Fruit fly (Drosophila melanogaster) whole organism, wandering third instar larva: ENCODE data around the gene CG33941.

ENCODE experiments used
- Abd-B ChIP-seq: fragments of >200 bp; optimal IDR thresholded peaks from 2 replicates; lab custom pipeline; 2017; ENCODE audit warnings: missing biosample characterization, missing genetic modification characterization
- CG32264 ChIP-seq: fragments of 200-800 bp; sonication (Bioruptor generic); optimal IDR thresholded peaks from 2 replicates; lab custom pipeline; 2016; ENCODE audit warnings: missing biosample characterization, missing genetic modification characterization
- CG9705 ChIP-seq: fragments of 200-800 bp; sonication (Bioruptor generic); optimal IDR thresholded peaks from 2 replicates; lab custom pipeline; 2018; ENCODE audit warnings: missing biosample characterization, mild to moderate bottlenecking, missing genetic modification characterization
- CrebA ChIP-seq: fragments of 200-800 bp; sonication (Bioruptor generic); optimal IDR thresholded peaks from 2 replicates; lab custom pipeline; 2016; ENCODE audit warnings: missing biosample characterization, mild to moderate bottlenecking, missing genetic modification characterization, borderline replicate concordance
- Dfd ChIP-seq: fragments of >200 bp; optimal IDR thresholded peaks from 2 replicates; lab custom pipeline; 2017; ENCODE audit warnings: missing biosample characterization, missing genetic modification characterization
- Dif ChIP-seq: fragments of 200-275, 200-300 bp; sonication (Bioruptor generic); optimal IDR thresholded peaks from 2 replicates; lab custom pipeline; 2018; ENCODE audit warnings: missing biosample characterization, missing genetic modification characterization; ENCODE audit not compliant: partially characterized antibody
- GATAd ChIP-seq: sonication (Bioruptor generic); optimal IDR thresholded peaks from 2 replicates; lab custom pipeline; 2016; ENCODE audit warnings: missing biosample characterization, missing genetic modification characterization
- HLH106 ChIP-seq: fragments of 200-800 bp; optimal IDR thresholded peaks from 3 replicates; lab custom pipeline; 2019; ENCODE audit warnings: missing biosample characterization, mild to moderate bottlenecking, missing genetic modification characterization, moderate library complexity
- Hnf4 ChIP-seq: fragments of 200-800 bp; sonication (Bioruptor generic); optimal IDR thresholded peaks from 2 replicates; lab custom pipeline; 2016; ENCODE audit warnings: missing biosample characterization, mild to moderate bottlenecking, missing genetic modification characterization
- Hr78 ChIP-seq: fragments of >200 bp; optimal IDR thresholded peaks from 2 replicates; lab custom pipeline; 2017; ENCODE audit warnings: missing biosample characterization, missing genetic modification characterization
- Hr83 ChIP-seq: fragments of 200-300 bp; sonication (Bioruptor generic); optimal IDR thresholded peaks from 2 replicates; lab custom pipeline; 2016; ENCODE audit warnings: missing biosample characterization, mild to moderate bottlenecking, missing genetic modification characterization, moderate library complexity; ENCODE audit not compliant: poor library complexity, severe bottlenecking
- Jra ChIP-seq: sonication (Bioruptor generic); optimal IDR thresholded peaks from 2 replicates; lab custom pipeline; 2016; ENCODE audit warnings: missing biosample characterization, missing genetic modification characterization
- Mio ChIP-seq: sonication (Bioruptor generic); optimal IDR thresholded peaks from 2 replicates; lab custom pipeline; 2016; ENCODE audit warnings: missing biosample characterization, missing genetic modification characterization
- Myc ChIP-seq: fragments of >200 bp; optimal IDR thresholded peaks from 2 replicates; lab custom pipeline; 2017
- N ChIP-seq: fragments of >200 bp; optimal IDR thresholded peaks from 2 replicates; lab custom pipeline; 2018; ENCODE audit warnings: missing biosample characterization, missing external identifiers, missing genetic modification characterization
- OdsH ChIP-seq: fragments of 200-800 bp; sonication (Bioruptor generic); optimal IDR thresholded peaks from 2 replicates; lab custom pipeline; 2016; ENCODE audit warnings: missing biosample characterization, mild to moderate bottlenecking, missing genetic modification characterization
- Rel ChIP-seq, 2 experiments: fragments of 200-800 bp; sonication (Bioruptor generic) in 1 of 2; optimal IDR thresholded peaks; 2 replicates in 1 of 2; 3 replicates in 1 of 2; lab custom pipeline; 2016 to 2019; ENCODE audit warnings: mild to moderate bottlenecking in 2 of 2, missing biosample characterization in 2 of 2, missing genetic modification characterization in 2 of 2, moderate library complexity in 1 of 2
- Sp1 ChIP-seq: fragments of 200-800 bp; sonication (Bioruptor generic); optimal IDR thresholded peaks from 3 replicates; lab custom pipeline; 2019; ENCODE audit warnings: missing biosample characterization, mild to moderate bottlenecking, missing genetic modification characterization, moderate library complexity
- Vsx2 ChIP-seq: fragments of 200-300, 225-300 bp; sonication (Bioruptor generic); optimal IDR thresholded peaks from 2 replicates; lab custom pipeline; 2018; ENCODE audit warnings: missing biosample characterization, missing genetic modification characterization; ENCODE audit not compliant: partially characterized antibody
- br ChIP-seq: fragments of 200-800 bp; sonication (Bioruptor generic); optimal IDR thresholded peaks from 2 replicates; lab custom pipeline; 2016; ENCODE audit warnings: missing biosample characterization, missing genetic modification characterization
- brk ChIP-seq: fragments of 200-800 bp; sonication (Bioruptor generic); optimal IDR thresholded peaks from 2 replicates; lab custom pipeline; 2016; ENCODE audit warnings: missing biosample characterization, mild to moderate bottlenecking, missing genetic modification characterization
- dl ChIP-seq, 2 experiments: fragments of 175-275, 200-275 bp in 1 of 2; fragments of 200-275 bp in 1 of 2; sonication (Bioruptor generic); optimal IDR thresholded peaks; lab custom pipeline; 2018; ENCODE audit warnings: mild to moderate bottlenecking in 2 of 2, missing biosample characterization in 2 of 2, missing genetic modification characterization in 2 of 2, moderate library complexity in 2 of 2; ENCODE audit not compliant: partially characterized antibody in 2 of 2, insufficient read depth in 1 of 2
- dmrt93B ChIP-seq: fragments of 200-800 bp; sonication (Bioruptor generic); optimal IDR thresholded peaks from 2 replicates; lab custom pipeline; 2018; ENCODE audit warnings: missing biosample characterization, mild to moderate bottlenecking, missing genetic modification characterization
- dsf ChIP-seq: sonication (Bioruptor generic); optimal IDR thresholded peaks from 2 replicates; lab custom pipeline; 2016; ENCODE audit warnings: missing biosample characterization, missing genetic modification characterization, borderline replicate concordance
- ey ChIP-seq: fragments of 200-800 bp; sonication (Bioruptor generic); optimal IDR thresholded peaks from 2 replicates; lab custom pipeline; 2016; ENCODE audit warnings: missing biosample characterization, missing genetic modification characterization
- foxo ChIP-seq, 2 experiments: fragments of 200-800 bp; sonication (Bioruptor generic); optimal IDR thresholded peaks; 2 replicates in 1 of 2; 3 replicates in 1 of 2; lab custom pipeline; 2016 to 2017; ENCODE audit warnings: missing biosample characterization in 2 of 2, missing genetic modification characterization in 2 of 2
- fru ChIP-seq: fragments of 200-800 bp; sonication (Bioruptor generic); optimal IDR thresholded peaks from 3 replicates; lab custom pipeline; 2016; ENCODE audit warnings: missing biosample characterization, mild to moderate bottlenecking, missing genetic modification characterization
- h ChIP-seq: fragments of 200-800 bp; sonication (Bioruptor generic); optimal IDR thresholded peaks from 3 replicates; lab custom pipeline; 2016; ENCODE audit warnings: missing biosample characterization, mild to moderate bottlenecking, missing genetic modification characterization
- jim ChIP-seq: fragments of 175-275, 200-325 bp; sonication (Bioruptor generic); optimal IDR thresholded peaks from 2 replicates; lab custom pipeline; 2016; ENCODE audit warnings: missing biosample characterization, mild to moderate bottlenecking, missing genetic modification characterization
- lola ChIP-seq: fragments of >200 bp; optimal IDR thresholded peaks from 2 replicates; lab custom pipeline; 2017; ENCODE audit warnings: missing biosample characterization, missing genetic modification characterization
- pan ChIP-seq: fragments of >200 bp; optimal IDR thresholded peaks from 2 replicates; lab custom pipeline; 2017
- psq ChIP-seq: fragments of 200-800 bp; sonication (Bioruptor generic); optimal IDR thresholded peaks from 3 replicates; lab custom pipeline; 2017; ENCODE audit warnings: missing biosample characterization, mild to moderate bottlenecking, missing genetic modification characterization, moderate library complexity
- rgr ChIP-seq: fragments of 200-800 bp; sonication (Bioruptor generic); optimal IDR thresholded peaks from 3 replicates; lab custom pipeline; 2016; ENCODE audit warnings: missing biosample characterization, mild to moderate bottlenecking, missing genetic modification characterization
- sage ChIP-seq: fragments of 200-800 bp; sonication (Bioruptor generic); optimal IDR thresholded peaks from 2 replicates; lab custom pipeline; 2016; ENCODE audit warnings: missing biosample characterization, mild to moderate bottlenecking, missing genetic modification characterization
- sv ChIP-seq: fragments of 200-800 bp; sonication (Bioruptor generic); optimal IDR thresholded peaks from 3 replicates; lab custom pipeline; 2016; ENCODE audit warnings: missing biosample characterization, missing genetic modification characterization
- tai ChIP-seq: sonication (Bioruptor generic); optimal IDR thresholded peaks from 2 replicates; lab custom pipeline; 2016; ENCODE audit warnings: missing biosample characterization, missing genetic modification characterization
- usp ChIP-seq: fragments of >200 bp; optimal IDR thresholded peaks from 2 replicates; lab custom pipeline; 2017; ENCODE audit warnings: missing biosample characterization, missing genetic modification characterization
- woc ChIP-seq: sonication (Bioruptor generic); optimal IDR thresholded peaks from 2 replicates; lab custom pipeline; 2016; ENCODE audit warnings: missing biosample characterization, mild to moderate bottlenecking, missing genetic modification characterization

CG33941 gene

dm6 chr4:497724-498123 lies 30.4 kb downstream of the CG33941 start:
- TF ChIP-seq sage (GFP tag; lab: Kevin White, UChicago), result peak; percentile 47
- TF ChIP-seq rgr, result peak; percentile 89
- TF ChIP-seq Dfd (GFP tag; lab: Kevin White, UChicago), result no peak
- TF ChIP-seq Hr78 (GFP tag; lab: Kevin White, UChicago), result no peak
- no peak for TF ChIP-seq Rel (GFP tag; optimal IDR thresholded peaks at IDR 0.05; lab: Kevin White, UChicago)
- TF ChIP-seq Rel (tag; optimal IDR thresholded peaks at IDR 0.05; lab: Kevin White, UChicago), result no peak
- TF ChIP-seq br, result peak; percentile 74
- peak; percentile 63 for TF ChIP-seq dsf (GFP tag; lab: Kevin White, UChicago)
- peak; percentile 70 for TF ChIP-seq Sp1 (GFP tag; lab: Kevin White, UChicago)
- TF ChIP-seq dl (GFP tag; optimal IDR thresholded peaks at IDR 0.05; lab: Kevin White, UChicago; ENCODE audit: insufficient read depth in 1 of 2, partially characterized antibody in 2 of 2), result no peak
- TF ChIP-seq dmrt93B, result peak; percentile 49
- TF ChIP-seq fru, result peak; percentile 64
- TF ChIP-seq Vsx2 (GFP tag; lab: Kevin White, UChicago), result no peak
- peak; percentile 70 for TF ChIP-seq CG9705 (GFP tag; lab: Kevin White, UChicago)
- peak; percentile 80 for TF ChIP-seq sv (GFP tag; lab: Kevin White, UChicago)
- no peak for TF ChIP-seq Mio (GFP tag; lab: Kevin White, UChicago)
- no peak for TF ChIP-seq Myc
- TF ChIP-seq N (GFP tag; lab: Kevin White, UChicago), result no peak
- TF ChIP-seq woc (GFP tag; lab: Kevin White, UChicago), result no peak
- TF ChIP-seq HLH106 (tag; lab: Kevin White, UChicago), result no peak
- peak; percentile 91 for TF ChIP-seq Hr83 (GFP tag; lab: Kevin White, UChicago)
- TF ChIP-seq psq (GFP tag; lab: Kevin White, UChicago), result peak; percentile 63
- peak; percentile 69 for TF ChIP-seq Jra (GFP tag; lab: Kevin White, UChicago)
- TF ChIP-seq CrebA (GFP tag; lab: Kevin White, UChicago), result no peak
- no peak for TF ChIP-seq pan (lab: Kevin White, UChicago)
- TF ChIP-seq Hnf4, result peak; percentile 89
- no peak for TF ChIP-seq brk (GFP tag; lab: Kevin White, UChicago)
- TF ChIP-seq OdsH, result peak; percentile 83
- peak; percentile 84 for TF ChIP-seq tai
- TF ChIP-seq h (GFP tag; lab: Kevin White, UChicago), result peak; percentile 81
- TF ChIP-seq usp, result no peak
- TF ChIP-seq foxo (GFP tag; optimal IDR thresholded peaks at IDR 0.05; lab: Kevin White, UChicago), result peak in 1 of 2 experiments; percentile 80
- TF ChIP-seq GATAd (GFP tag; lab: Kevin White, UChicago), result peak; percentile 56
- no peak for TF ChIP-seq lola (GFP tag; lab: Kevin White, UChicago)
- TF ChIP-seq Dif (GFP tag; lab: Kevin White, UChicago), result no peak
- TF ChIP-seq CG32264, result no peak
- TF ChIP-seq ey (GFP tag; lab: Kevin White, UChicago), result peak; percentile 49
- no peak for TF ChIP-seq Abd-B (GFP tag; lab: Kevin White, UChicago)
- TF ChIP-seq jim (GFP tag; lab: Kevin White, UChicago), result no peak
- TF ChIP-seq, all 38 proteins: peak for 19

- TF ChIP-seq Abd-B (GFP tag; lab: Kevin White, UChicago), result no peak
- TF ChIP-seq rgr, result no peak
- TF ChIP-seq sv (GFP tag; lab: Kevin White, UChicago), result no peak
- no peak for TF ChIP-seq woc (GFP tag; lab: Kevin White, UChicago)
- no peak for TF ChIP-seq dl (GFP tag; optimal IDR thresholded peaks at IDR 0.05; lab: Kevin White, UChicago; ENCODE audit: insufficient read depth in 1 of 2, partially characterized antibody in 2 of 2)
- TF ChIP-seq Jra (GFP tag; lab: Kevin White, UChicago), result no peak
- no peak for TF ChIP-seq jim (GFP tag; lab: Kevin White, UChicago)
- TF ChIP-seq GATAd (GFP tag; lab: Kevin White, UChicago), result no peak
- no peak for TF ChIP-seq Sp1 (GFP tag; lab: Kevin White, UChicago)
- no peak for TF ChIP-seq ey (GFP tag; lab: Kevin White, UChicago)
- TF ChIP-seq OdsH, result no peak
- no peak for TF ChIP-seq dmrt93B
- no peak for TF ChIP-seq N (GFP tag; lab: Kevin White, UChicago)
- TF ChIP-seq CrebA (GFP tag; lab: Kevin White, UChicago), result no peak
- TF ChIP-seq CG32264, result no peak
- TF ChIP-seq lola (GFP tag; lab: Kevin White, UChicago), result no peak
- TF ChIP-seq dsf (GFP tag; lab: Kevin White, UChicago), result no peak
- no peak for TF ChIP-seq Dfd (GFP tag; lab: Kevin White, UChicago)
Measured at dm6 chr4:498324-498850, 31.1 kb downstream of the CG33941 start.
